Worm (Caenorhabditis elegans) whole organism, L2 larva: ENCODE results near the gene unc-85.

Experiments used
- blmp-1 ChIP-seq: sonication (generic microtip); optimal IDR thresholded peaks from 2 replicates; lab custom pipeline; 2017; ENCODE audit warnings: missing genetic modification characterization, mild to moderate bottlenecking, missing compliant biosample characterization, antibody characterized with exemption, moderate library complexity; ENCODE audit not compliant: insufficient read depth
- lin-11 ChIP-seq: fragments of 150-350 bp; sonication (generic microtip); optimal IDR thresholded peaks from 2 replicates; lab custom pipeline; 2014; ENCODE audit warnings: missing biosample characterization, missing genetic modification characterization, inconsistent platforms, mixed read lengths
- lsy-2 ChIP-seq, 2 experiments: fragments of 150-350 bp in 1 of 2; sonication (generic microtip) in 1 of 2; optimal IDR thresholded peaks; 2 replicates each; lab custom pipeline; 2014 to 2017; ENCODE audit warnings: missing biosample characterization in 2 of 2, missing genetic modification characterization in 2 of 2
- mab-5 ChIP-seq: fragments of 150-350 bp; optimal IDR thresholded peaks from 2 replicates; lab custom pipeline; 2014; ENCODE audit warnings: missing biosample characterization, missing genetic modification characterization
- nhr-11 ChIP-seq: fragments of 150-350 bp; optimal IDR thresholded peaks from 2 replicates; lab custom pipeline; 2014; ENCODE audit warnings: missing biosample characterization, missing genetic modification characterization
- nhr-77 ChIP-seq: fragments of 150-350 bp; optimal IDR thresholded peaks from 2 replicates; lab custom pipeline; 2014; ENCODE audit warnings: missing biosample characterization, missing genetic modification characterization
- skn-1 ChIP-seq: sonication (generic microtip); optimal IDR thresholded peaks from 2 replicates; lab custom pipeline; 2017; ENCODE audit warnings: missing biosample characterization, missing genetic modification characterization
- unc-39 ChIP-seq: fragments of 150-350 bp; optimal IDR thresholded peaks from 2 replicates; lab custom pipeline; 2014; ENCODE audit warnings: missing biosample characterization, missing genetic modification characterization
- unc-62 ChIP-seq: fragments of 150-350 bp; optimal IDR thresholded peaks from 2 replicates; lab custom pipeline; 2014; ENCODE audit warnings: missing biosample characterization, missing genetic modification reagents, missing genetic modification characterization
- ztf-11 ChIP-seq: sonication (generic microtip); optimal IDR thresholded peaks from 2 replicates; lab custom pipeline; 2017; ENCODE audit warnings: missing biosample characterization, missing genetic modification characterization

DNA sequence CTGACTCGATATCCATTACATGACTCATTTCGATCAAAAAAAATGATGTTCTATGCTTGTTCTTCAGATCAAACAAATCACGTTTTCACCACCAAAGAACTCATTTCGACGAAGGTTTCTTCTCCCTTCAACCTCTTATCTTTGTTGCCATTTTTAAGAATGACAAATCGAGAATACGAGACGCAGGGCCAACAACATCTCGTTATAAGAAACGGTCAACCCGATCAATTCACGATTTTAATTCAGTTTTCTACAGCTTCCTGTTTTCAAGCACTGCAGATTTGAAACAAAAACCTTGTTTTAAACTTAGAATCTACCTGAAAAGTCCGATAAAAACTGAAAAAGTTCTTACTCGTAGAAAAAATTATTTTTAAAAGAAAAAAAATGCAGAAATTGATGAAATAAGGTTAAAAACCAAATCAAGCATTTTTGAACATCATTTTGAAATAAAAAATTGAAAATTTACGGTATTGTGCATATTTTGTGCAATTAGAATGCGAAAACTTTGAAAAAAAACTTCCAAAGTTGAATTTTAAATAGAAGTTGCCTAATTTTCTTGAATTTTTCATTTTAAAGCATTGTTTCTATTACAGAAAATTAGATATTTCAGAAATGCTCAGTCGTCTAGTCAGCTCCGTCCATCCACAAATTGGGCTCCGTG is 39.8 kb downstream of the unc-85 start, which contains the start of gene acs-11:
- TF ChIP-seq ztf-11 (tag; lab: Kevin White, UChicago) (no peak), unc-39 (tag; lab: Kevin White, UChicago) (no peak), nhr-77 (tag; lab: Kevin White, UChicago) (no peak), unc-62 (GFP tag; lab: Kevin White, UChicago) (no peak), lin-11 (tag; lab: Kevin White, UChicago) (no peak), skn-1 (tag; lab: Kevin White, UChicago) (no peak), nhr-11 (tag; lab: Kevin White, UChicago) (no peak), lsy-2 (tag; optimal IDR thresholded peaks at IDR 0.05; lab: Kevin White, UChicago) (no peak), blmp-1 (tag; lab: Kevin White, UChicago) (no peak), mab-5 (no peak)
